Worm (Caenorhabditis elegans) whole organism, L2 larva: ENCODE measurements around the gene ephx-1.

ENCODE experiments used
- F13H6.1 ChIP-seq: sonication (generic microtip); optimal IDR thresholded peaks from 2 replicates; lab custom pipeline; 2016; ENCODE audit warnings: missing genetic modification characterization, missing compliant biosample characterization
- aly-2 ChIP-seq: fragments of 150-350 bp; optimal IDR thresholded peaks from 2 replicates; lab custom pipeline; 2014; ENCODE audit warnings: missing biosample characterization, missing genetic modification characterization
- nhr-12 ChIP-seq: fragments of 150-350 bp; optimal IDR thresholded peaks from 2 replicates; lab custom pipeline; 2014; ENCODE audit warnings: missing biosample characterization, missing genetic modification characterization
- ztf-4 ChIP-seq: fragments of 150-350 bp; optimal IDR thresholded peaks from 2 replicates; lab custom pipeline; 2014; ENCODE audit warnings: missing biosample characterization, missing genetic modification characterization

DNA sequence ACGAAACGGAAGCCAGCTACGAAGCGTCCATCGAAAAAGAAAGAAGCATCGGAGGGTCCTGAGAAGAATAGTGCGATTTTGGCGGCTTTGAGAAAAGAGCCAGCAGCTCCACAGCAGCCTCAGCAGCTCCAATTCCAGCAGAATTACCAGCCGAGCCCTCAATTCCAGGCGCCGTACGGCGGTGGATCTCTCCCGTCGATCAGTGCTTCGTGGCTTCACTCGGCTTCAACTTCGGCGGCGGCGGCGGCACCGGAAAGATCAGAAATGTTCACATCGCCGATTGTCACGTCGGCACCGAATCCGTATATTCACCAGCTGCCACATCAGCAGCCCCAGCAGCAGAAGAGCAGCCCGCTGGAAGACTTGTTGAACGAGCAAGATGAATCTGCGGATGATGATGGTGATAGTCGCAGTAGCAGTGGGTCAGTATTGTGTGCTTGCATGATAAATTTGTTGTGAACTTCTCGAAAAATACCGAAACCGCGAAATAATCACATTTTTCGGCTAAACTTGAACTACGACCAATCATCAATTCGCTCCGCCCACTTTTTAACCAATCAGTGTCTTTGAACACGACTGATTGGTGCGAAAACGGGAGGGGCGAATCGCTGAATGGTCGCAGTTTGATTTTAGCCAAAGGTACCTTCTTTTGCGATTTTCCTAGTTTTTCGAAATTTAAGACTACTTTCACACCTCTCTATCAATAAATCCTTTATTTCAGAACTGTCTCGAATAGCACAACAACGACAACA, 38.9 kb upstream of the ephx-1 start:
- TF ChIP-seq nhr-12 (tag; lab: Kevin White, UChicago): no peak
- TF ChIP-seq F13H6.1 (tag; lab: Kevin White, UChicago): no peak
- no peak for TF ChIP-seq aly-2 (tag; lab: Kevin White, UChicago)
- no peak for TF ChIP-seq ztf-4 (tag; lab: Kevin White, UChicago)
